Worm (Caenorhabditis elegans): ENCODE measurements around the gene K08F4.3.

K08F4.3 gene

ce11 chrIV:10129957-10130356 is 900 bp downstream of the K08F4.3 start, which contains the start of gene glt-3:
Gene glt-3, plus strand, starts transcription at chrIV:10130257.
- TF ChIP-seq sdz-38 (tag; optimal IDR thresholded peaks at IDR 0.05) (no peak), nfya-2 (GFP tag; IDR thresholded peaks at IDR 0.05) (no peak), pbrm-1 (GFP tag; IDR thresholded peaks at IDR 0.05) (no peak), rec-8 (tag; optimal IDR thresholded peaks at IDR 0.05) (no peak), ceh-91 (GFP tag; IDR thresholded peaks at IDR 0.05) (no peak), D2030.7 (GFP tag; IDR thresholded peaks at IDR 0.05) (no peak), attf-3 (GFP tag; conservative IDR thresholded peaks at IDR 0.05) (no peak), attf-5 (GFP tag; optimal IDR thresholded peaks at IDR 0.05) (no peak), hlh-26 (GFP tag; conservative IDR thresholded peaks at IDR 0.05) (no peak), ceh-40 (GFP tag; IDR thresholded peaks at IDR 0.05) (no peak), cebp-1 (GFP tag; IDR thresholded peaks at IDR 0.05) (no peak), cebp-1 (tag; optimal IDR thresholded peaks at IDR 0.05) (no peak), F22D6.2 (tag; optimal IDR thresholded peaks at IDR 0.05) (no peak), F52B5.7 (tag; optimal IDR thresholded peaks at IDR 0.05) (no peak), cebp-2 (GFP tag; IDR thresholded peaks at IDR 0.05) (no peak), nhr-90 (tag; optimal IDR thresholded peaks at IDR 0.05) (no peak)

ce11 chrIV:10135817-10136216 is 6.8 kb downstream of the K08F4.3 start, which contains the start of gene K08F4.5:
Gene K08F4.5, minus strand, starts transcription at chrIV:10135917.
- TF ChIP-seq aptf-3 (GFP tag; IDR thresholded peaks at IDR 0.05) (no peak), Y95B8A.8 (GFP tag; IDR thresholded peaks at IDR 0.05) (no peak), rcor-1 (GFP tag; IDR thresholded peaks at IDR 0.05) (no peak), ceh-91 (GFP tag; IDR thresholded peaks at IDR 0.05) (no peak), T07F8.4 (tag; optimal IDR thresholded peaks at IDR 0.05) (no peak), ztf-6 (GFP tag; IDR thresholded peaks at IDR 0.05) (no peak), hsf-1 (GFP tag; IDR thresholded peaks at IDR 0.05) (no peak), lag-1 (GFP tag; IDR thresholded peaks at IDR 0.05) (no peak), pha-4 (tag; optimal IDR thresholded peaks at IDR 0.05) (no peak), dpl-1 (GFP tag; optimal IDR thresholded peaks at IDR 0.05) (no peak), mes-4 (tag; optimal IDR thresholded peaks at IDR 0.05) (no peak), Y79H2A.3 (GFP tag; conservative IDR thresholded peaks at IDR 0.05) (no peak)

DNA sequence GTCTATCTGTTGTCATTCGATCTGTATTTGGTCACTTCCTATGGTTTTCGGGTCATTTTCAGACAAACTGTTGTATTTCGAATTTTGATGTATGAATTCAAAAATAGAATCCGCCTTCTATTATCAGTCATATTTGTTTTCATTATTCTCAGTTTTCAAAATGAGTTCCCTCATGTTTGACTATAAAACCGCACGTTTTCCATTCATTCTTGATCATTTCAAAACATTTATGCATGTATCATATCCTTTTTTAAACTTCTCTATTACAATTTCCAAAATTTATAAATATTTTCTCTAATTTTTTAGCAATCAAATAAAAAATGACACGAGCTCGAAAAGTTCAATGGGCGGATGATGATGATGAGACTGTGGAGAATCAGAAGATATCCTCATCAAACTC is 8.7 kb downstream of the K08F4.3 start, which contains the start of gene K08F4.12:
TSS of gene K08F4.12 (plus strand) at position 301 of the 400 bp plus-strand sequence.
- no peak for TF ChIP-seq ceh-100 (GFP tag; IDR thresholded peaks at IDR 0.05)
- no peak for TF ChIP-seq Y53G8AR.9 (GFP tag; conservative IDR thresholded peaks at IDR 0.05)
- TF ChIP-seq F10E7.11 (tag; optimal IDR thresholded peaks at IDR 0.05), result no peak
- TF ChIP-seq lag-1 (GFP tag; IDR thresholded peaks at IDR 0.05), result no peak
- TF ChIP-seq madf-8 (GFP tag; conservative IDR thresholded peaks at IDR 0.05), result no peak
- TF ChIP-seq nhr-179 (tag; optimal IDR thresholded peaks at IDR 0.05), result no peak
- TF ChIP-seq ceh-58 (GFP tag; IDR thresholded peaks at IDR 0.05), result no peak
- TF ChIP-seq F49E8.2 (tag; optimal IDR thresholded peaks at IDR 0.05; ENCODE audit: insufficient read depth), result no peak
- TF ChIP-seq somi-1 (GFP tag; optimal IDR thresholded peaks at IDR 0.05), result no peak
- TF ChIP-seq nhr-120 (GFP tag; IDR thresholded peaks at IDR 0.05), result no peak
- no peak for TF ChIP-seq F37B4.10 (GFP tag; IDR thresholded peaks at IDR 0.05)
- no peak for TF ChIP-seq ceh-40 (GFP tag; IDR thresholded peaks at IDR 0.05)
- TF ChIP-seq B0336.3 (GFP tag; IDR thresholded peaks at IDR 0.05), result no peak
